Fruit fly (Drosophila melanogaster) whole organism, prepupa: Measurements from ENCODE around the gene Fit1.
A peak's percentile ranks its signal among the peaks of the same experiment; 100 is the strongest.

ENCODE experiments used
- Blimp-1 ChIP-seq: fragments of 200-800 bp; sonication (Bioruptor generic); optimal IDR thresholded peaks from 3 replicates; lab custom pipeline; 2017; ENCODE audit warnings: missing biosample characterization, missing genetic modification characterization, mild to moderate bottlenecking, moderate library complexity, missing genetic modification reagents
- CG10631 ChIP-seq: fragments of 200-800 bp; sonication (Bioruptor generic); optimal IDR thresholded peaks from 2 replicates; lab custom pipeline; 2016; ENCODE audit warnings: missing biosample characterization, missing genetic modification characterization
- CG10669 ChIP-seq: fragments of 200-800 bp; sonication (Bioruptor generic); optimal IDR thresholded peaks from 3 replicates; lab custom pipeline; 2018; ENCODE audit warnings: missing biosample characterization, mild to moderate bottlenecking, missing genetic modification characterization, moderate library complexity
- CG11294 ChIP-seq: fragments of 200-800 bp; sonication (Bioruptor generic); IDR thresholded peaks from 2 replicates; pipeline ENCODE4 v1.3.6; 2022; ENCODE audit warnings: missing biosample characterization, missing genetic modification characterization
- CG11902 ChIP-seq: fragments of 200-800 bp; sonication (Bioruptor generic); optimal IDR thresholded peaks from 3 replicates; lab custom pipeline; 2016; ENCODE audit warnings: missing biosample characterization, missing genetic modification characterization
- CG15336 ChIP-seq: fragments of 200-800 bp; sonication (Bioruptor generic); IDR thresholded peaks from 2 replicates; pipeline ENCODE4 v1.3.6; 2022; ENCODE audit warnings: missing biosample characterization, missing genetic modification characterization
- CG1621 ChIP-seq: fragments of 200-800 bp; sonication (Bioruptor generic); optimal IDR thresholded peaks from 3 replicates; lab custom pipeline; 2018; ENCODE audit warnings: missing biosample characterization, mild to moderate bottlenecking, missing genetic modification characterization
- CG3032 ChIP-seq: fragments of 200-800 bp; optimal IDR thresholded peaks from 2 replicates; lab custom pipeline; 2019; ENCODE audit warnings: missing biosample characterization, mild to moderate bottlenecking, missing genetic modification characterization, moderate library complexity
- CG31627 ChIP-seq: fragments of 200-800 bp; sonication (Bioruptor generic); optimal IDR thresholded peaks from 3 replicates; lab custom pipeline; 2016; ENCODE audit warnings: missing biosample characterization, missing genetic modification characterization
- CG32006 ChIP-seq: fragments of 200-800 bp; sonication (Bioruptor generic); optimal IDR thresholded peaks from 3 replicates; lab custom pipeline; 2017; ENCODE audit warnings: missing biosample characterization, mild to moderate bottlenecking, missing genetic modification characterization
- CG34406 ChIP-seq: fragments of 200-800 bp; sonication (Bioruptor generic); optimal IDR thresholded peaks from 3 replicates; lab custom pipeline; 2016; ENCODE audit warnings: missing biosample characterization, missing genetic modification characterization
- CG4318 ChIP-seq: fragments of 200-800 bp; sonication (Bioruptor generic); optimal IDR thresholded peaks from 3 replicates; lab custom pipeline; 2017; ENCODE audit warnings: missing biosample characterization, mild to moderate bottlenecking, missing genetic modification characterization
- CG6163 ChIP-seq: fragments of 200-800 bp; sonication (Bioruptor generic); IDR thresholded peaks from 3 replicates; pipeline ENCODE4 v1.3.6; 2022; ENCODE audit warnings: missing biosample characterization, missing genetic modification characterization
- CG6276 ChIP-seq: fragments of 200-800 bp; sonication (Bioruptor generic); optimal IDR thresholded peaks from 2 replicates; lab custom pipeline; 2017; ENCODE audit warnings: missing biosample characterization, mild to moderate bottlenecking, missing genetic modification characterization
- CG6808 ChIP-seq: fragments of 200-800 bp; sonication (Bioruptor generic); optimal IDR thresholded peaks from 3 replicates; lab custom pipeline; 2017; ENCODE audit warnings: missing biosample characterization, missing genetic modification characterization, mild to moderate bottlenecking, moderate library complexity, missing genetic modification reagents
- CG6854 ChIP-seq: fragments of 200-800 bp; sonication (Bioruptor generic); optimal IDR thresholded peaks from 2 replicates; lab custom pipeline; 2017; ENCODE audit warnings: missing biosample characterization, mild to moderate bottlenecking, missing genetic modification characterization
- CG7368 ChIP-seq: fragments of 200-800 bp; sonication (Bioruptor generic); optimal IDR thresholded peaks from 3 replicates; lab custom pipeline; 2016; ENCODE audit warnings: missing biosample characterization, missing genetic modification characterization
- CG8119 ChIP-seq: fragments of 200-800 bp; sonication (Bioruptor generic); IDR thresholded peaks from 3 replicates; pipeline ENCODE4 v1.3.6; 2022; ENCODE audit warnings: missing biosample characterization, missing genetic modification characterization
- CG8319 ChIP-seq: fragments of 200-800 bp; sonication (Bioruptor generic); optimal IDR thresholded peaks from 3 replicates; lab custom pipeline; 2016; ENCODE audit warnings: missing biosample characterization, missing genetic modification characterization
- CG8632 ChIP-seq: fragments of 200-800 bp; sonication (Bioruptor generic); optimal IDR thresholded peaks from 3 replicates; lab custom pipeline; 2016; ENCODE audit warnings: missing biosample characterization, missing genetic modification characterization
- CG9139 ChIP-seq: fragments of 200-800 bp; sonication (Bioruptor generic); optimal IDR thresholded peaks from 3 replicates; lab custom pipeline; 2017; ENCODE audit warnings: missing biosample characterization, mild to moderate bottlenecking, missing genetic modification characterization
- Eip75B ChIP-seq: fragments of 200-800 bp; sonication (Bioruptor generic); optimal IDR thresholded peaks from 3 replicates; lab custom pipeline; 2016; ENCODE audit warnings: missing biosample characterization, missing genetic modification characterization
- Gug ChIP-seq: fragments of 200-800 bp; sonication (Bioruptor generic); IDR thresholded peaks from 2 replicates; pipeline ENCODE4 v1.3.6; 2022; ENCODE audit warnings: missing biosample characterization, missing genetic modification characterization
- Hr39 ChIP-seq: fragments of 200-800 bp; sonication (Bioruptor generic); optimal IDR thresholded peaks from 2 replicates; lab custom pipeline; 2016; ENCODE audit warnings: missing biosample characterization, missing genetic modification characterization
- Hr4 ChIP-seq: fragments of 200-800 bp; sonication (Bioruptor generic); optimal IDR thresholded peaks from 3 replicates; lab custom pipeline; 2016; ENCODE audit warnings: missing biosample characterization, missing genetic modification characterization
- Lpt ChIP-seq: fragments of 200-800 bp; sonication (Bioruptor generic); optimal IDR thresholded peaks from 3 replicates; lab custom pipeline; 2016; ENCODE audit warnings: missing biosample characterization, missing genetic modification characterization
- Met ChIP-seq: fragments of 200-800 bp; sonication (Bioruptor generic); optimal IDR thresholded peaks from 3 replicates; lab custom pipeline; 2016; ENCODE audit warnings: missing biosample characterization, missing genetic modification characterization
- OdsH ChIP-seq: fragments of 200-800 bp; sonication (Bioruptor generic); optimal IDR thresholded peaks from 3 replicates; lab custom pipeline; 2016; ENCODE audit warnings: missing biosample characterization, missing genetic modification characterization
- Smox ChIP-seq: fragments of 200-800 bp; sonication (Bioruptor generic); optimal IDR thresholded peaks from 3 replicates; lab custom pipeline; 2016; ENCODE audit warnings: missing biosample characterization, missing genetic modification characterization
- Sox14 ChIP-seq: fragments of 200-800 bp; sonication (Bioruptor generic); optimal IDR thresholded peaks from 3 replicates; lab custom pipeline; 2016; ENCODE audit warnings: missing biosample characterization, missing genetic modification characterization
- Sox15 ChIP-seq: fragments of 200-800 bp; sonication (Bioruptor generic); optimal IDR thresholded peaks from 3 replicates; lab custom pipeline; 2016; ENCODE audit warnings: missing biosample characterization, missing genetic modification characterization
- achi ChIP-seq: fragments of 200-800 bp; sonication (Bioruptor generic); optimal IDR thresholded peaks from 3 replicates; lab custom pipeline; 2016; ENCODE audit warnings: missing biosample characterization, missing genetic modification characterization
- acj6 ChIP-seq: fragments of 200-800 bp; sonication (Bioruptor generic); optimal IDR thresholded peaks from 3 replicates; lab custom pipeline; 2016; ENCODE audit warnings: missing biosample characterization, missing genetic modification characterization
- dac ChIP-seq: fragments of 200-800 bp; sonication (Bioruptor generic); optimal IDR thresholded peaks from 2 replicates; lab custom pipeline; 2017; ENCODE audit warnings: missing biosample characterization, mild to moderate bottlenecking, missing genetic modification characterization
- dsx ChIP-seq: fragments of 200-800 bp; optimal IDR thresholded peaks from 3 replicates; lab custom pipeline; 2019; ENCODE audit warnings: missing biosample characterization, mild to moderate bottlenecking, missing genetic modification characterization, moderate library complexity; ENCODE audit not compliant: poor library complexity, severe bottlenecking
- eg ChIP-seq: fragments of 200-800 bp; sonication (Bioruptor generic); IDR thresholded peaks from 3 replicates; pipeline ENCODE4 v1.3.6; 2022; ENCODE audit warnings: missing biosample characterization, missing genetic modification characterization
- esn ChIP-seq: fragments of 200-800 bp; sonication (Bioruptor generic); optimal IDR thresholded peaks from 2 replicates; lab custom pipeline; 2016; ENCODE audit warnings: missing biosample characterization, mild to moderate bottlenecking, missing genetic modification characterization, moderate library complexity
- fd59A ChIP-seq: fragments of 200-800 bp; sonication (Bioruptor generic); optimal IDR thresholded peaks from 2 replicates; lab custom pipeline; 2017; ENCODE audit warnings: missing biosample characterization, mild to moderate bottlenecking, missing genetic modification characterization, missing genetic modification reagents
- lz ChIP-seq: fragments of 200-800 bp; sonication (Bioruptor generic); optimal IDR thresholded peaks from 3 replicates; lab custom pipeline; 2016; ENCODE audit warnings: missing biosample characterization, missing genetic modification characterization
- net ChIP-seq: fragments of 200-800 bp; sonication (Bioruptor generic); optimal IDR thresholded peaks from 3 replicates; lab custom pipeline; 2016; ENCODE audit warnings: missing biosample characterization, missing genetic modification characterization
- pdm3 ChIP-seq: fragments of 200-800 bp; sonication (Bioruptor generic); optimal IDR thresholded peaks from 3 replicates; lab custom pipeline; 2016; ENCODE audit warnings: missing biosample characterization, missing genetic modification characterization
- salr ChIP-seq, 2 experiments: fragments of 200-800 bp; sonication (Bioruptor generic); optimal IDR thresholded peaks; 3 replicates each; lab custom pipeline; 2016 to 2018; ENCODE audit warnings: missing biosample characterization in 2 of 2, missing genetic modification characterization in 2 of 2, mild to moderate bottlenecking in 1 of 2
- spab ChIP-seq: fragments of 200-800 bp; sonication (Bioruptor generic); optimal IDR thresholded peaks from 2 replicates; lab custom pipeline; 2017; ENCODE audit warnings: missing biosample characterization, mild to moderate bottlenecking, missing genetic modification characterization, missing genetic modification reagents
- ss ChIP-seq, 2 experiments: fragments of 200-800 bp; sonication (Bioruptor generic); optimal IDR thresholded peaks; 2 replicates in 1 of 2; 3 replicates in 1 of 2; lab custom pipeline; 2017 to 2018; ENCODE audit warnings: mild to moderate bottlenecking in 2 of 2, missing biosample characterization in 2 of 2, missing genetic modification characterization in 2 of 2, moderate library complexity in 1 of 2
- svp ChIP-seq: fragments of 200-800 bp; sonication (Bioruptor generic); peaks from one replicate; lab custom pipeline; 2016; ENCODE audit warnings: missing biosample characterization, missing genetic modification characterization
- topi ChIP-seq: fragments of 200-800 bp; sonication (Bioruptor generic); optimal IDR thresholded peaks from 3 replicates; lab custom pipeline; 2016; ENCODE audit warnings: missing biosample characterization, missing genetic modification characterization

The Fit1 gene

dm6 chr3L:4070996-4071379 is 32.4 kb upstream of the Fit1 start (continued):
- TF ChIP-seq CG8632 (GFP tag; lab: Kevin White, UChicago) (peak; percentile 53), Hr4 (GFP tag; lab: Kevin White, UChicago) (peak; percentile 84), CG7368 (GFP tag; lab: Kevin White, UChicago) (peak; percentile 83), pdm3 (GFP tag; lab: Kevin White, UChicago) (peak; percentile 79), CG10669 (GFP tag; lab: Kevin White, UChicago) (peak; percentile 91), CG1621 (tag; lab: Kevin White, UChicago) (peak; percentile 86), OdsH (peak; percentile 83), CG34406 (GFP tag; lab: Kevin White, UChicago) (peak; percentile 57), Sox15 (peak; percentile 51), Smox (GFP tag; lab: Kevin White, UChicago) (peak; percentile 55), CG10631 (GFP tag; lab: Kevin White, UChicago) (peak; percentile 86), CG15336 (GFP tag; lab: Robert Waterston, UW) (peak; percentile 90), Eip75B (GFP tag; lab: Kevin White, UChicago) (no peak), CG11902 (GFP tag; lab: Kevin White, UChicago) (peak; percentile 70), acj6 (GFP tag; lab: Kevin White, UChicago) (peak; percentile 84), CG31627 (GFP tag; lab: Kevin White, UChicago) (peak; percentile 76), spab (GFP tag; lab: Kevin White, UChicago) (peak; percentile 66), dsx (GFP tag; lab: Kevin White, UChicago) (peak; percentile 75), salr (GFP tag; optimal IDR thresholded peaks at IDR 0.05; lab: Kevin White, UChicago) (peak; percentile 52 to 93)

DNA sequence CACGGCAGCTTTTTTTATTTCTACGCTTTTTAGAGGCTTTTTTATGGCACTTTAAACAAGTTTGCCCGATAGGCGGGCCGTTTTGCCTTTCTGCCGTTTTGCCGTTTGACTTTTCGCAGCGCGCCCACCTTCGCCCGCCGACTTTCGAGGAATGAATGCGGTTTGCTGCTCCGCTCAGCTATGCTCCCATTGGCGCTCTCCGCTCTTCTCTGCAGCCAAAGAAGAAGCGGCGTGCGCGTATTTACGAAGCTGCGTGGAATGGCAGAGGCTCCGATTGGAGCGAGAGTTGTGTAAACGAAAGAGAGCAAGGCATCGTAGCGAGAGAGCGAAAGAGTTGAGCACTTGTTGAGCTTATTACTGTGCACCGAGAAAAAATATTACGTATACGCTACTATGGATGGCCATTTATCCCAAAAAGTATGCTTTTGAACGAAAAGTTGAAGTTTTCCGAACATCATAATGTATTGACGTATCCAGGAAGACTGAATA is 31.8 kb upstream of the Fit1 start, which contains the start of gene wit:
wit (minus strand) TSS at position 157 of the 489 bp plus-strand sequence.
- peak; percentile 87 for TF ChIP-seq CG6854 (GFP tag; lab: Kevin White, UChicago)
- TF ChIP-seq CG9139 (GFP tag; lab: Kevin White, UChicago) = peak; percentile 52
- TF ChIP-seq Sox15 = no peak
- no peak for TF ChIP-seq acj6 (GFP tag; lab: Kevin White, UChicago)
- peak; percentile 24 for TF ChIP-seq lz (GFP tag; lab: Kevin White, UChicago)
- no peak for TF ChIP-seq CG31627 (GFP tag; lab: Kevin White, UChicago)
- peak; percentile 13 for TF ChIP-seq CG32006 (GFP tag; lab: Kevin White, UChicago)
- peak; percentile 65; the same call in 2 of the 3 replicates for TF ChIP-seq eg (GFP tag; lab: Robert Waterston, UW)
- TF ChIP-seq Blimp-1 (GFP tag; lab: Kevin White, UChicago) = no peak
- peak; percentile 41 for TF ChIP-seq Lpt (GFP tag; lab: Kevin White, UChicago)
- TF ChIP-seq Hr4 (GFP tag; lab: Kevin White, UChicago) = peak; percentile 56
- peak; percentile 69; the same call in 1 of the 2 replicates for TF ChIP-seq CG15336 (GFP tag; lab: Robert Waterston, UW)
- TF ChIP-seq fd59A (GFP tag; lab: Kevin White, UChicago) = no peak
- TF ChIP-seq Smox (GFP tag; lab: Kevin White, UChicago) = peak; percentile 31
- peak; percentile 67 for TF ChIP-seq CG8119 (GFP tag; lab: Robert Waterston, UW)
- TF ChIP-seq net (GFP tag; lab: Kevin White, UChicago) = peak; percentile 38
- TF ChIP-seq OdsH = peak; percentile 5
- no peak for TF ChIP-seq CG3032 (tag; lab: Kevin White, UChicago)
- peak; percentile 24 for TF ChIP-seq achi
- peak; percentile 29 for TF ChIP-seq Sox14 (GFP tag; lab: Kevin White, UChicago)
- peak; percentile 40 for TF ChIP-seq pdm3 (GFP tag; lab: Kevin White, UChicago)
- TF ChIP-seq Eip75B (GFP tag; lab: Kevin White, UChicago) = peak; percentile 14
- TF ChIP-seq CG11294 (GFP tag; lab: Robert Waterston, UW) = no peak
- TF ChIP-seq CG8319 = no peak
- no peak for TF ChIP-seq CG4318 (GFP tag; lab: Kevin White, UChicago)
- peak; percentile 44 for TF ChIP-seq CG1621 (tag; lab: Kevin White, UChicago)
- TF ChIP-seq svp (GFP tag; lab: Kevin White, UChicago) = peak; percentile 85
- no peak for TF ChIP-seq spab (GFP tag; lab: Kevin White, UChicago)
- no peak for TF ChIP-seq CG10669 (GFP tag; lab: Kevin White, UChicago)
- peak; percentile 45 for TF ChIP-seq Met (GFP tag; lab: Kevin White, UChicago)
- TF ChIP-seq CG6276 (GFP tag; lab: Kevin White, UChicago) = peak; percentile 58
- peak; percentile 38 for TF ChIP-seq esn (GFP tag; lab: Kevin White, UChicago)
- TF ChIP-seq Hr39 (GFP tag; lab: Kevin White, UChicago) = peak; percentile 3
- peak; percentile 13 for TF ChIP-seq CG34406 (GFP tag; lab: Kevin White, UChicago)
- no peak for TF ChIP-seq CG6808 (GFP tag; lab: Kevin White, UChicago)
- TF ChIP-seq dac = no peak
- TF ChIP-seq ss (GFP tag; optimal IDR thresholded peaks at IDR 0.05; lab: Kevin White, UChicago) = peak; percentile 35 to 43
- TF ChIP-seq CG7368 (GFP tag; lab: Kevin White, UChicago) = no peak
- peak; percentile 55; the same call in 1 of the 3 replicates for TF ChIP-seq CG6163 (GFP tag; lab: Robert Waterston, UW)
- TF ChIP-seq Gug (GFP tag; lab: Robert Waterston, UW) = no peak
- peak; percentile 10 for TF ChIP-seq topi (GFP tag; lab: Kevin White, UChicago)
